Worm (Caenorhabditis elegans) whole organism, midembryonic: ENCODE data around the gene mom-2.

Experiments
- T22C8.4 ChIP-seq: fragments of 200-800 bp; sonication (Bioruptor generic); IDR thresholded peaks from 2 replicates; pipeline ENCODE4 v1.3.6; 2022; ENCODE audit warnings: missing genetic modification characterization, missing compliant biosample characterization
- cog-1 ChIP-seq: sonication (generic microtip); optimal IDR thresholded peaks from 2 replicates; lab custom pipeline; 2016; ENCODE audit warnings: missing genetic modification characterization, missing compliant biosample characterization
- flt-1 ChIP-seq: fragments of 200-800 bp; sonication (Bioruptor generic); IDR thresholded peaks from 2 replicates; pipeline ENCODE4 v1.3.6; 2022; ENCODE audit warnings: missing genetic modification characterization, missing compliant biosample characterization
- klf-2 ChIP-seq: fragments of 200-800 bp; sonication (Bioruptor generic); conservative IDR thresholded peaks from 2 replicates; pipeline ENCODE4 v1.3.6; 2022; ENCODE audit warnings: missing genetic modification reagents, missing genetic modification characterization, missing compliant biosample characterization
- med-1 ChIP-seq: sonication (generic microtip); optimal IDR thresholded peaks from 2 replicates; lab custom pipeline; 2017; ENCODE audit warnings: missing genetic modification characterization, mild to moderate bottlenecking, missing compliant biosample characterization, antibody characterized with exemption, missing genetic modification reagents; ENCODE audit not compliant: insufficient read depth
- ztf-23 ChIP-seq: fragments of 200-800 bp; sonication (Bioruptor generic); IDR thresholded peaks from 2 replicates; pipeline ENCODE4 v1.3.6; 2022; ENCODE audit warnings: missing genetic modification reagents, missing genetic modification characterization, missing compliant biosample characterization
- ztf-29 ChIP-seq: fragments of 200-800 bp; sonication (Bioruptor generic); IDR thresholded peaks from 2 replicates; pipeline ENCODE4 v1.3.6; 2022; ENCODE audit warnings: missing genetic modification reagents, missing genetic modification characterization, missing compliant biosample characterization

DNA sequence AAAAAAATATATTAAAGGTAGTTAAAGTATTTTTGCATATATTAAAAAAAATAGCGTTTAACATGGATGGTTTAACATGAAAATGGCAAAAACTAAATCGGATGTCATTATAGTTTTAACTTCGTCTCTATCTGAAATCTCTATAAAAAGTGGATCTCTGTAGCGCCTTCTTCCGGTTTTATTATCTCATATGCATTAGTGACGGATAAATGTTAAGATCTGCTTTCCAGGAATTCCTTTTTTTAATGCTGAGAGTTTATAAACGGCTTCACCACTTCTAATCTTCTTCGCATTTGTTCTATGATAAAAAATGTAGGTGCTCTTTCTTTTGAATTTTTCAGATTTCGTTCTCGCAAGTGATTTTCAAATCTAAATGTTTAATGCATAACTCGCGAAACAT is 13.4 kb upstream of the mom-2 start:
- no peak for TF ChIP-seq ztf-23 (GFP tag; lab: Robert Waterston, UW)
- TF ChIP-seq flt-1 (GFP tag; lab: Robert Waterston, UW): no peak
- TF ChIP-seq klf-2 (GFP tag; lab: Robert Waterston, UW): no peak
- TF ChIP-seq ztf-29: no peak
- TF ChIP-seq med-1 (GFP tag; lab: Kevin White, UChicago): no peak
- TF ChIP-seq cog-1: no peak
- no peak for TF ChIP-seq T22C8.4 (GFP tag; lab: Robert Waterston, UW)
